Fruit fly (Drosophila melanogaster) whole organism, embryonic: ENCODE data around the gene Lsd-1.

Experiments used
- B-H2 ChIP-seq: fragments of 200-800 bp; sonication (Bioruptor generic); optimal IDR thresholded peaks from 2 replicates; lab custom pipeline; 2018; ENCODE audit warnings: missing biosample characterization, mild to moderate bottlenecking, missing genetic modification characterization
- Bteb2 ChIP-seq: fragments of 200-800 bp; sonication (Bioruptor generic); optimal IDR thresholded peaks from 2 replicates; lab custom pipeline; 2016; ENCODE audit warnings: missing biosample characterization, missing genetic modification characterization
- CG11504 ChIP-seq: fragments of 200-800 bp; sonication (Bioruptor generic); optimal IDR thresholded peaks from 3 replicates; lab custom pipeline; 2019; ENCODE audit warnings: missing biosample characterization, mild to moderate bottlenecking, missing genetic modification characterization, moderate library complexity
- CG13123 ChIP-seq: fragments of 200-800 bp; sonication (Bioruptor generic); optimal IDR thresholded peaks from 2 replicates; lab custom pipeline; 2016; ENCODE audit warnings: missing biosample characterization, missing genetic modification characterization
- CG13424 ChIP-seq: fragments of 200-800 bp; sonication (Bioruptor generic); optimal IDR thresholded peaks from 2 replicates; lab custom pipeline; 2019; ENCODE audit warnings: missing biosample characterization, mild to moderate bottlenecking, missing genetic modification characterization, moderate library complexity
- CG14441 ChIP-seq: fragments of 200-800 bp; sonication (Bioruptor generic); IDR thresholded peaks from 2 replicates; pipeline ENCODE4 v1.3.6; 2022; ENCODE audit warnings: missing biosample characterization, missing genetic modification characterization
- CG2199 ChIP-seq: fragments of 200-800 bp; sonication (Bioruptor generic); IDR thresholded peaks from 3 replicates; pipeline ENCODE4 v1.3.6; 2022; ENCODE audit warnings: missing biosample characterization, missing genetic modification characterization
- CG31388 ChIP-seq: fragments of 200-800 bp; sonication (Bioruptor generic); optimal IDR thresholded peaks from 2 replicates; lab custom pipeline; 2016; ENCODE audit warnings: missing biosample characterization, missing genetic modification characterization
- CG3407 ChIP-seq: fragments of 200-800 bp; sonication (Bioruptor generic); optimal IDR thresholded peaks from 2 replicates; lab custom pipeline; 2018; ENCODE audit warnings: missing biosample characterization, mild to moderate bottlenecking, missing genetic modification characterization
- CG3847 ChIP-seq: fragments of 200-800 bp; sonication (Bioruptor generic); IDR thresholded peaks from 2 replicates; pipeline ENCODE4 v1.3.6; 2022; ENCODE audit warnings: missing biosample characterization, missing genetic modification characterization
- CG3995 ChIP-seq: fragments of 200-800 bp; sonication (Bioruptor generic); optimal IDR thresholded peaks from 3 replicates; lab custom pipeline; 2016; ENCODE audit warnings: missing biosample characterization, missing genetic modification characterization
- CG4404 ChIP-seq: fragments of 200-800 bp; sonication (Bioruptor generic); IDR thresholded peaks from 2 replicates; pipeline ENCODE4 v1.3.6; 2022; ENCODE audit warnings: missing biosample characterization, missing genetic modification characterization
- CG9215 ChIP-seq: fragments of 200-800 bp; sonication (Bioruptor generic); IDR thresholded peaks from 2 replicates; pipeline ENCODE4 v1.3.6; 2022; ENCODE audit warnings: missing biosample characterization, missing genetic modification characterization
- CG9609 ChIP-seq: fragments of 200-800 bp; sonication (Bioruptor generic); optimal IDR thresholded peaks from 3 replicates; lab custom pipeline; 2016; ENCODE audit warnings: missing biosample characterization, missing genetic modification characterization
- CG9932 ChIP-seq: fragments of 200-800 bp; sonication (Bioruptor generic); IDR thresholded peaks from 2 replicates; pipeline ENCODE4 v1.3.6; 2022; ENCODE audit warnings: missing biosample characterization, missing genetic modification characterization
- D ChIP-seq, 2 experiments: fragments of 200-800 bp in 1 of 2; fragments of >200 bp in 1 of 2; sonication (Bioruptor generic) in 1 of 2; optimal IDR thresholded peaks; 2 replicates in 1 of 2; 3 replicates in 1 of 2; lab custom pipeline; 2017; ENCODE audit warnings: mild to moderate bottlenecking in 1 of 2, missing biosample characterization in 1 of 2, missing genetic modification characterization in 1 of 2, missing genetic modification reagents in 1 of 2
- Dfd ChIP-seq, 2 experiments: fragments of >200 bp; optimal IDR thresholded peaks; 2 replicates each; lab custom pipeline; 2017; ENCODE audit warnings: missing biosample characterization in 2 of 2, missing genetic modification characterization in 2 of 2
- Dll ChIP-seq: fragments of 200-800 bp; sonication (Bioruptor generic); IDR thresholded peaks from 4 replicates; pipeline ENCODE4 v1.3.6; 2022; ENCODE audit warnings: missing biosample characterization, missing genetic modification characterization; ENCODE audit not compliant: partially characterized antibody
- E2f1 ChIP-seq: fragments of 200-800 bp; sonication (Bioruptor generic); IDR thresholded peaks from 2 replicates; pipeline ENCODE4 v1.3.6; 2022; ENCODE audit warnings: missing biosample characterization, missing genetic modification characterization
- HHEX ChIP-seq: fragments of 200-800 bp; sonication (Bioruptor generic); optimal IDR thresholded peaks from 3 replicates; lab custom pipeline; 2017; ENCODE audit warnings: missing biosample characterization, mild to moderate bottlenecking, missing genetic modification characterization, missing genetic modification reagents
- Meics ChIP-seq: fragments of 200-800 bp; sonication (Bioruptor generic); optimal IDR thresholded peaks from 2 replicates; lab custom pipeline; 2017; ENCODE audit warnings: missing biosample characterization, mild to moderate bottlenecking, missing genetic modification characterization
- NC2α ChIP-seq: fragments of 200-800 bp; sonication (Bioruptor generic); optimal IDR thresholded peaks from 2 replicates; lab custom pipeline; 2016; ENCODE audit warnings: missing biosample characterization, missing genetic modification characterization
- Nf-YB ChIP-seq: fragments of 200-800 bp; sonication (Bioruptor generic); optimal IDR thresholded peaks from 3 replicates; lab custom pipeline; 2019; ENCODE audit warnings: missing biosample characterization, mild to moderate bottlenecking, missing genetic modification characterization, moderate library complexity
- Oaz ChIP-seq: fragments of 200-800 bp; sonication (Bioruptor generic); IDR thresholded peaks from 2 replicates; pipeline ENCODE4 v1.3.6; 2022; ENCODE audit warnings: missing biosample characterization, missing genetic modification characterization
- Rx ChIP-seq: fragments of 200-800 bp; sonication (Bioruptor generic); IDR thresholded peaks from 2 replicates; pipeline ENCODE4 v1.3.6; 2022; ENCODE audit warnings: missing biosample characterization, missing genetic modification characterization
- TFAM ChIP-seq: fragments of 200-800 bp; sonication (Bioruptor generic); optimal IDR thresholded peaks from 2 replicates; lab custom pipeline; 2017; ENCODE audit warnings: missing biosample characterization, missing genetic modification characterization, inconsistent platforms
- Xbp1 ChIP-seq: fragments of 200-800 bp; sonication (Bioruptor generic); optimal IDR thresholded peaks from 3 replicates; lab custom pipeline; 2016; ENCODE audit warnings: missing biosample characterization, mild to moderate bottlenecking, missing genetic modification characterization
- ara ChIP-seq: fragments of 200-800 bp; sonication (Bioruptor generic); IDR thresholded peaks from 2 replicates; pipeline ENCODE4 v1.3.6; 2022; ENCODE audit warnings: missing biosample characterization, missing genetic modification characterization
- ato ChIP-seq: fragments of 200-800 bp; sonication (Bioruptor generic); IDR thresholded peaks from 2 replicates; pipeline ENCODE4 v1.3.6; 2022; ENCODE audit warnings: missing biosample characterization, missing genetic modification characterization; ENCODE audit not compliant: partially characterized antibody
- chn ChIP-seq: fragments of 200-800 bp; sonication (Bioruptor generic); optimal IDR thresholded peaks from 2 replicates; lab custom pipeline; 2016; ENCODE audit warnings: missing biosample characterization, missing genetic modification characterization
- corto ChIP-seq: fragments of 200-800 bp; sonication (Bioruptor generic); optimal IDR thresholded peaks from 2 replicates; lab custom pipeline; 2016; ENCODE audit warnings: missing biosample characterization, mild to moderate bottlenecking, missing genetic modification characterization, moderate library complexity
- crp ChIP-seq, 2 experiments: fragments of 200-800 bp; sonication (Bioruptor generic); optimal IDR thresholded peaks; 2 replicates in 1 of 2; 3 replicates in 1 of 2; lab custom pipeline; 2017; ENCODE audit warnings: missing biosample characterization in 2 of 2, missing genetic modification characterization in 2 of 2, mild to moderate bottlenecking in 1 of 2, moderate library complexity in 1 of 2
- cwo ChIP-seq: fragments of 200-800 bp; sonication (Bioruptor generic); optimal IDR thresholded peaks from 3 replicates; lab custom pipeline; 2017; ENCODE audit warnings: missing biosample characterization, missing genetic modification characterization, mild to moderate bottlenecking, moderate library complexity, missing genetic modification reagents
- da ChIP-seq: fragments of 200-800 bp; sonication (Bioruptor generic); optimal IDR thresholded peaks from 2 replicates; lab custom pipeline; 2016; ENCODE audit warnings: missing biosample characterization, missing genetic modification characterization
- fu2 ChIP-seq: fragments of 200-800 bp; sonication (Bioruptor generic); optimal IDR thresholded peaks from 2 replicates; lab custom pipeline; 2016; ENCODE audit warnings: missing biosample characterization, missing genetic modification characterization
- gem ChIP-seq: fragments of 200-800 bp; sonication (Bioruptor generic); optimal IDR thresholded peaks from 2 replicates; lab custom pipeline; 2019; ENCODE audit warnings: missing biosample characterization, mild to moderate bottlenecking, missing genetic modification characterization, moderate library complexity
- gsb ChIP-seq: fragments of 200-800 bp; sonication (Bioruptor generic); IDR thresholded peaks from 2 replicates; pipeline ENCODE4 v1.3.6; 2022; ENCODE audit warnings: missing biosample characterization, missing genetic modification characterization
- ind ChIP-seq: fragments of 200-800 bp; sonication (Bioruptor generic); optimal IDR thresholded peaks from 3 replicates; lab custom pipeline; 2016; ENCODE audit warnings: missing biosample characterization, missing genetic modification characterization
- inv ChIP-seq: fragments of 200-800 bp; sonication (Bioruptor generic); IDR thresholded peaks from 2 replicates; pipeline ENCODE4 v1.3.6; 2022; ENCODE audit warnings: missing biosample characterization, missing genetic modification characterization; ENCODE audit not compliant: partially characterized antibody
- lbe ChIP-seq: fragments of 200-800 bp; sonication (Bioruptor generic); optimal IDR thresholded peaks from 2 replicates; lab custom pipeline; 2016; ENCODE audit warnings: missing biosample characterization, mild to moderate bottlenecking, missing genetic modification characterization
- lmd ChIP-seq: fragments of 200-800 bp; sonication (Bioruptor generic); IDR thresholded peaks from 2 replicates; pipeline ENCODE4 v1.3.6; 2022; ENCODE audit warnings: missing biosample characterization, missing genetic modification characterization
- luna ChIP-seq: fragments of 200-800 bp; sonication (Bioruptor generic); optimal IDR thresholded peaks from 2 replicates; lab custom pipeline; 2016; ENCODE audit warnings: missing biosample characterization, missing genetic modification characterization
- nerfin-2 ChIP-seq: fragments of 200-800 bp; sonication (Bioruptor generic); IDR thresholded peaks from 2 replicates; pipeline ENCODE4 v1.3.6; 2022; ENCODE audit warnings: missing biosample characterization, missing genetic modification characterization; ENCODE audit not compliant: partially characterized antibody
- onecut ChIP-seq: fragments of 200-800 bp; sonication (Bioruptor generic); IDR thresholded peaks from 2 replicates; pipeline ENCODE4 v1.3.6; 2022; ENCODE audit warnings: missing biosample characterization, missing genetic modification characterization
- pros ChIP-seq: fragments of 200-800 bp; sonication (Bioruptor generic); optimal IDR thresholded peaks from 3 replicates; lab custom pipeline; 2019; ENCODE audit warnings: missing biosample characterization, mild to moderate bottlenecking, missing genetic modification characterization, moderate library complexity
- scrt ChIP-seq: fragments of 200-800 bp; sonication (Bioruptor generic); optimal IDR thresholded peaks from 2 replicates; lab custom pipeline; 2018; ENCODE audit warnings: missing biosample characterization, mild to moderate bottlenecking, missing genetic modification characterization, moderate library complexity
- ssp ChIP-seq: fragments of 200-800 bp; sonication (Bioruptor generic); IDR thresholded peaks from 2 replicates; pipeline ENCODE4 v1.3.6; 2022; ENCODE audit warnings: missing biosample characterization, missing genetic modification characterization
- tll ChIP-seq, 2 experiments: fragments of 200-800 bp in 1 of 2; fragments of >200 bp in 1 of 2; sonication (Bioruptor generic) in 1 of 2; optimal IDR thresholded peaks; 2 replicates each; lab custom pipeline; 2017 to 2019; ENCODE audit warnings: missing biosample characterization in 2 of 2, missing genetic modification characterization in 2 of 2, mild to moderate bottlenecking in 1 of 2, moderate library complexity in 1 of 2
- zen2 ChIP-seq: fragments of 200-800 bp; sonication (Bioruptor generic); IDR thresholded peaks from 3 replicates; pipeline ENCODE4 v1.3.6; 2022; ENCODE audit warnings: missing biosample characterization, missing genetic modification characterization; ENCODE audit not compliant: partially characterized antibody
- zfh1 ChIP-seq: fragments of 200-800 bp; sonication (Bioruptor generic); IDR thresholded peaks from 3 replicates; pipeline ENCODE4 v1.3.6; 2022; ENCODE audit warnings: missing biosample characterization, missing genetic modification characterization

Lsd-1 gene

dm6 chr3R:23726740-23727139 is 36.9 kb upstream of the Lsd-1 start (continued):
- TF ChIP-seq cwo (peak; percentile 91), onecut (GFP tag; lab: Robert Waterston, UW) (no peak), Oaz (peak; percentile 40; the same call in 1 of the 2 replicates), nerfin-2 (GFP tag; lab: Robert Waterston, UW) (no peak), TFAM (GFP tag; lab: Kevin White, UChicago) (no peak), fu2 (GFP tag; lab: Kevin White, UChicago) (peak; percentile 65), CG3407 (GFP tag; lab: Kevin White, UChicago) (no peak), crp (GFP tag; optimal IDR thresholded peaks at IDR 0.05; lab: Kevin White, UChicago) (peak in 1 of 2 experiments; percentile 8), Meics (GFP tag; lab: Kevin White, UChicago) (peak; percentile 89), Dll (GFP tag; lab: Robert Waterston, UW) (no peak), chn (peak; percentile 35), luna (GFP tag; lab: Kevin White, UChicago) (peak; percentile 1), B-H2 (GFP tag; lab: Kevin White, UChicago) (peak; percentile 57), CG9215 (GFP tag; lab: Robert Waterston, UW) (peak; percentile 72), CG3995 (peak; percentile 51), lbe (GFP tag; lab: Kevin White, UChicago) (peak; percentile 52), D (optimal IDR thresholded peaks at IDR 0.05; lab: Kevin White, UChicago) (no peak), D (GFP tag; optimal IDR thresholded peaks at IDR 0.05; lab: Kevin White, UChicago) (peak; percentile 10), ato (GFP tag; lab: Robert Waterston, UW) (no peak), ssp (peak; percentile 54), zen2 (GFP tag; lab: Robert Waterston, UW) (no peak), gsb (GFP tag; lab: Robert Waterston, UW) (peak; percentile 75), zfh1 (GFP tag; lab: Robert Waterston, UW) (peak; percentile 73; the same call in 1 of the 3 replicates), scrt (GFP tag; lab: Kevin White, UChicago) (peak; percentile 78), NC2α (GFP tag; lab: Kevin White, UChicago) (no peak), corto (GFP tag; lab: Kevin White, UChicago) (peak; percentile 11), CG4404 (GFP tag; lab: Robert Waterston, UW) (peak; percentile 57), inv (GFP tag; lab: Robert Waterston, UW) (no peak), HHEX (peak; percentile 67), pros (no peak), Rx (GFP tag; lab: Robert Waterston, UW) (peak; percentile 57), CG13123 (GFP tag; lab: Kevin White, UChicago) (no peak), tll (GFP tag; optimal IDR thresholded peaks at IDR 0.05; lab: Kevin White, UChicago) (no peak), CG9932 (GFP tag; lab: Robert Waterston, UW) (peak; percentile 90), Nf-YB (GFP tag; lab: Kevin White, UChicago) (peak; percentile 64), ind (peak; percentile 82), CG9609 (peak; percentile 43), Bteb2 (GFP tag; lab: Kevin White, UChicago) (peak; percentile 75), lmd (GFP tag; lab: Robert Waterston, UW) (peak; percentile 79), CG11504 (tag; lab: Kevin White, UChicago) (peak; percentile 83), da (no peak), CG14441 (GFP tag; lab: Robert Waterston, UW) (peak; percentile 79), Dfd (GFP tag; optimal IDR thresholded peaks at IDR 0.05; lab: Kevin White, UChicago) (no peak), CG31388 (no peak), CG3847 (GFP tag; lab: Robert Waterston, UW) (peak; percentile 76), Xbp1 (GFP tag; lab: Kevin White, UChicago) (peak; percentile 71), E2f1 (peak; percentile 73), ara (GFP tag; lab: Robert Waterston, UW) (0 out of 2 replicates have a peak, but pooled peaks have one; percentile 35), CG2199 (GFP tag; lab: Robert Waterston, UW) (no peak), gem (tag; lab: Kevin White, UChicago) (peak; percentile 88), CG13424 (tag; lab: Kevin White, UChicago) (peak; percentile 63)
